Worm (Caenorhabditis elegans) whole organism, midembryonic: ENCODE measurements around the gene F01D5.8.

ENCODE experiments used
- ref-1 ChIP-seq: fragments of 200-800 bp; sonication (Bioruptor generic); conservative IDR thresholded peaks from 2 replicates; pipeline ENCODE4 v1.3.6; 2022; ENCODE audit warnings: missing genetic modification reagents, missing genetic modification characterization, missing compliant biosample characterization
- ztf-29 ChIP-seq: fragments of 200-800 bp; sonication (Bioruptor generic); IDR thresholded peaks from 2 replicates; pipeline ENCODE4 v1.3.6; 2022; ENCODE audit warnings: missing genetic modification reagents, missing genetic modification characterization, missing compliant biosample characterization

ce11 chrII:14039811-14040203 is 29.3 kb downstream of the F01D5.8 start:
- TF ChIP-seq ref-1 (GFP tag; lab: Robert Waterston, UW), result no peak
- TF ChIP-seq ztf-29 (GFP tag; lab: Robert Waterston, UW), result no peak
